Fruit fly (Drosophila melanogaster) whole organism, larva: Measurements from ENCODE around the gene LManIII.

ENCODE experiments used
- noc ChIP-seq: fragments of 200-800 bp; sonication (Bioruptor generic); optimal IDR thresholded peaks from 3 replicates; lab custom pipeline; 2019; ENCODE audit warnings: missing biosample characterization, mild to moderate bottlenecking, missing genetic modification characterization, moderate library complexity

Gene LManIII

DNA sequence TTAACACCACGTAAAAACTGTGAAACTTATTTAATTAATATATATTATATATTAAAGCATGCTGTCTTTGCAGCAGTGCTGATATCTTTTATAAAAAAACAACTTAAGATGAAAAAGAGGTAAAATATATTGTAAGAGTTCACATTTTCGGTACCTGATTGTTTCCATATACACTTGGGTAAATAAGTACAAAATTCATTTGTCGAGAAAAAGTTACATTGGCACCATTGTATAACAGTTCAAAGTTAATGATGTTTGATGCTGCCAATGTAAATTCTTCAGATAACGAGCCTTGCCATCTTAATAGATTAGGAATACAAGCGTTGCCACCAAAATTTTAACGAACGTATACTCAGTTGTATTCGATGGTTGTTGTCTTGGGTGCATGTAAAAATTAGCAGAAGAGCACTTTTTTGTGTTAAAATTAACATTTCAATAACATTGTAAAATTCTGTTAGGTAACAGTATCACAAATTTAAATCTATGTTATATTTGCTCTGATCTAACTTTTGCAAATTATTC is 27.7 kb downstream of the LManIII start:
- no peak for TF ChIP-seq noc

DNA sequence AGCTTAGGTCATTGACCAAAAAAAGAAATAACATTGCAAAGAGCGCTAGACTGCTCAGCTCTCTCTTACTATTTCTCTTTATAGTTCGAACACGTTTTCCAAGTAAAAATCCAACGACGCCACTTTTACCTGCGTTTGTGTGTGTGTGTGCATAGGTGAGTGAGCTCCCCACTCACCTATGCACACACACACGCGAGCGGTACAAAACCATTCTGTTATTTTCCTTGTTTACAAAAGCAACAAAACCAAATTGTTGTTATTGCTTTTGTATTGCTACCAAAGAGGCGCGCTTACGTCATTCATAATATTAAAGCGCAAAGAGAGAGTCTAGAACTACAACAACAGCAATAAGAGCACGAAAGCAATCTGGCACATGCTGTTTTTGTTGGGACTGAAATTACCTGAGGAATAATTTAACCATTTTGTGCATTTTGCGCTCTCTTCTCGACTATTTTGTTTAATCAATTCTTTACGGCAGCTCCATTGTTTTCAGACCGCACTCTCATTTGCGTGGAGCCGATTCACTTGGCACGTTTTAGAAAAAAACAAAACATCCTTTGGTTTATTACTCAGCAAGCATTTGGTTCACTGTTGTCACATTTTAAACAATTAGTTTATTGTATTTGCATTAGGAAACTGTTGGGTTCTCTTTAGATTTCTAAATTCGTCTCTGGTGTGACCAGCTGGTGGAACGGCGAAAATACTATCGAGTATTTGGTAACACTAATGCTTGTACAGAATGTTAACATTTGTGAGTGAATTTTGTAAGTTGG is 28.3 kb downstream of the LManIII start, which contains the start of gene raw:
Gene raw, minus strand, starts transcription at position 677 of the 773 bp plus-strand sequence.
- TF ChIP-seq noc: peak; percentile 18

DNA sequence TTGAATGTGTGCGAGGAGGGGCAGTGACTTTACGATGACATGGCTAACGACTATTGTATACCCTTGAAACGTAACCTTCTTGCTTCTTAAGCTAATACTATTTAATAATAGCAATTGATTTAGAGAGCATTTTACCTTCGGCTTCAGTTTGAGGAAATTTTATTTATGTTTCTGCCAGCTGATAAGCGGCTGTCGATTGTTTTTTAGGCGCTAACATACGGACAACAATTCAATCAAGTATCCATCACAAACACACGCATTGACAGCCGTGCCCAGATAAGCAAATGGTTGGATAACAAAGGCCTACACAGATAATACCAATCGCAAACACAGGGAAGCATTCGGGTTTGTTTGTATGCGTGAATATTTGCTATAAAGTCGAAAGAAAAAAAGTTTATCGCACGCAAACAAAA is 30.3 kb downstream of the LManIII start:
- peak; percentile 89 for TF ChIP-seq noc

DNA sequence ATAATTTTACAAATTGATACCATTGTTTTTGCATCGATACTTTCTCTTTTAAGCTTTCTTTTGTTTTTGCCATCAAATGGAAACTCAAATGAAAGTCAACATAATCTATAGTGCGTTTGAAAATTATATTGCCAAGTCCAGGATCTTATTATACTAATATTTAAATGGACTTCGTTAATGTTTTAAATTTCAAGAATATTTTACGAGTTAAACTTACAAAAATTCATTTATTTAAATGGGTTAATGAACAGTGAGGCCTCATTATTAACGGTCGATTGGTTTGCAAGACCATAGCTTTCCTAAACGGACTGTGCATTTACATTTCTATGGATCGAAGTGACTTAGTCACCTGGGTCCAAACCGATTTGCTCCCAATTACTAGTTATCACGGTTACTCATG is 32.1 kb downstream of the LManIII start:
- no peak for TF ChIP-seq noc

DNA sequence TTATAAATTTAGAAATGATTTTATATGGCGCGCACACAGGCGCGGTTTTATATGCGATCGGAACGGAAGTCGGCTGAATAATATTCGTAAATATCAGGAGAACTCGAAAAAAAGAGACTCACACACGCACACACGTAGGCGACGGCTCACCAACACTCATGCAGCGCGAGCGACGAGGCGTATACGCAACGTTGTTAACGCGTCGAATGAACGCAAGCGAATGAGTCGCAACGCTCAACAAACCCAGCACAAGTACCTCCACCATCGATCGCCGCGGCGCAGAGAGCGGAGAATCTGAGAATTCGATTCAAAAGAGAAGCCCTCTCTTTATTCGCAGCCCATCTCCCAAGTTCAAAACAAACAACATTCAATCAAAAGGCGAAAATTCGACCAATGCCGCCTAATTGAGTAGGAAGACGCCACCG is 32.9 kb downstream of the LManIII start:
- peak; percentile 76 for TF ChIP-seq noc

DNA sequence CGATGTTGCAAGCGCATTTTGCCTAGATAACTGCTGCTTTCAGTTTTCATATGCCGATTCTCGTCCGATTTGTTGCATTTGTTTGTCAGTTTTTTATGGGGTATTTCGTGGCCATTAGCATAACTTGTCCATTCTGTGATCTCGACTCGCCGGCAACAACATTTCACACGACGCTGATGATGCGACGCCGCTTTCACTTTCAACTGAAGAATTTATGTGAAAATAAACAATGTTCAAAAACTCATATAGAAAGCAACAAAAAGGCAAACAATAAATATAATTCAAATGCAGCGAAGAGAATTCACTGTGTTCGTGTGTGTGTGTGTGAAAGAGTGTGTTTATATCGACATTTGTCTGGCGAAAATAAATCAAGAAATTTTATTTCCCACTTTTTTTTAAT is 33.5 kb downstream of the LManIII start:
- no peak for TF ChIP-seq noc

DNA sequence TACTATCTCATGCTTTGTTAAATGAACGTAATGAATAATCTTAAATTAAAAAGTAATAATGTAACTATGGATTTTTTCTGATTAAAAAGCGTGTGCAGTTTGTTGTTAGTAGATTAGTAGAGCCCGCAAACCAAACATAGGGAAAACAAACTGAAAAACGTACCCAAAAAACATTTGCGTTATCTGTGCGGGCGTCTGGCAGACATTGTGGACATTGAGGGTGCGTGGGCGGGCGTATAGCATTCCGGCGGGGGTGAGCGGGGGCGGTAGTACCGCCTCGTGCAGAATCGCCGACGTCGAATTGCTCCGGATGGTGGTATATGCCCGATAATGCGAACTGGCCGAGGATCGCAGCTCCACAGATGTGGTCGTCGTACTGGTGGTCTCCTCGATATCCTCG is 34.2 kb downstream of the LManIII start:
- TF ChIP-seq noc: no peak

DNA sequence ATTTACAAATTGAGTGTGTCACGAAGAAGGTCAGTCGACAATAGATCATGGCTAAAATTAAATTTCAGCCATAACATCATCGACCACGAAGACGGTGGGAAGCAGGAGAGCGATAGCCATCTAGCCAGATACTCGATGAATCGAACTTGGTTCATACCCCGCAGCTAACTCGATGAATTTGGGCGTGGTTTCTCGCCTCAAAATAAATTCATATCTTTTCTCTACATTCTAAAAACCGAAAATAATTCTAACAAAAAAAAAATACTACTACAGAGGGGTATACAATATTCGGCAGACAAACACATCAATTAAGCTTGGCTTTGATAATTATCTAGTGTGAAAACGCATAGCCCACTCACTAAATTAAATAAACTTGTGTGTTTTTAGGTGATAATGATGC is 35.8 kb downstream of the LManIII start:
- TF ChIP-seq noc: peak; percentile 40

DNA sequence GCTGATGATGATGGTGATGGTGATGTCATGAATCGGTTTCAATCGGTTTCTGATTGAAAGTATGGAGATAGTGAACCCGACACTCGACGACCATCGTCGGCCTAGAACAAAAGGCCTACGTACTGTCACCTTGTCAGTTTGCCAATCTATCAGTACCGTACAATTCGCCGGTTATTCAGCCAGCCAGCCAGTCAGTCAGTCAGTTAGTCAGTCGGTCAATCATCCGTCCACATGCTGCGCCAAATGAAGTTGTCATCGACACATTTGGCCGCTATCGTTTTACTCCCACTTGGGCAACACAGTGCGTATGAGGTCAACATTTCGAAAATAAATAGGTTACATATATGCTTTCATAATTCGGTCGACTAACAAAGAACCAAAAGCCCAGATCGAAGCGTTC is 47.5 kb downstream of the LManIII start:
- TF ChIP-seq noc: no peak

DNA sequence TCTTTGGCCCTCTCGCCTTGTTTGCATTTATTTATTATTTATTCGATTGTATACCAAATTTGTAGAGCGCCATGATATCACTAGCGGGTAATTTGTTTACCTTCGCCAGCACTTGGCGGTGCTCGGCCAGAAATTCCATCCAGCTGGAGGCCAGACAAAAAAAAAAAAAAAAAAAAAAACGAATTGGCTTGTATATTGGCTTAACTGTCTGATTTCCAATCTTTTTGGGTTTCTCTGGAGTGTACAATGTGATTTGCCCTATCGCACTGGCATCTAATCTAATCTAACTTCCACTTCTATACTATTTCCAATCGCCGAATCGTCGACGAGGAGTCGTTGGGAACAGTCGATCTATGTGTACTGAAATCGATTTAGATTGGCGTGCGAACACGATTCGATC is 48.8 kb downstream of the LManIII start:
- TF ChIP-seq noc: peak; percentile 57

DNA sequence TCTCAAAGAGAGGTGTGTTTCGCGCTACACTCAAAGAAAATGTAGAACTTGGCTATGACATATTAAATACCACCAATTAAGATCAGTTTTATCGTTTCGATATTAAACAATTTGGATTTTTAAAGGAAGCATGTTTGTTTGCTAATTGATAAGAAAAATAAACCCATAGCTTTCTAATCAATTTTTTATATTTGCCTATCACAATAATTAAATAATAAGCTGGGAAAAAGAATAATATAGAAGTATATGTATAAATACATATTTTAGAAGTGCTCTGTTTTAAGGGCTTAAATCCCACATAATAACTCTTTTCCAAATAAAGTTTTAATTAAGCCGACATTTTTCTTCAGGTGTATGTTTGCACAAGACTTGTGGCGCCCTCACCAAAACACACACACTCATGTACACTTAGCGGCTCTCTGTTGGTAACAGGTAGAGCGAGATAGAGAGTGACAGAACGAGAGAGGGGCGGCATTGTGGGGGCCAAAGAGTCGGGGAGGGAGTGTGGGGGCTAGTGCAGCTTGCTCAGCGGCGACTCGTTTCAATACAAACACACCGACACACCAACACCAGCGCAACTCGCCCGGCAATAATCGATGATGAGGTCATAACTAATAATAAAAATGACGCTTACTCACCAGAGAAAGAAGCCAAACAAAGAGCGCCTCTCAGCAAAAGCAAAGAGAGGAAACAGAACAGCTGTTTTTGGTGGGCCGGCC is 50.7 kb downstream of the LManIII start:
- TF ChIP-seq noc: peak; percentile 98

DNA sequence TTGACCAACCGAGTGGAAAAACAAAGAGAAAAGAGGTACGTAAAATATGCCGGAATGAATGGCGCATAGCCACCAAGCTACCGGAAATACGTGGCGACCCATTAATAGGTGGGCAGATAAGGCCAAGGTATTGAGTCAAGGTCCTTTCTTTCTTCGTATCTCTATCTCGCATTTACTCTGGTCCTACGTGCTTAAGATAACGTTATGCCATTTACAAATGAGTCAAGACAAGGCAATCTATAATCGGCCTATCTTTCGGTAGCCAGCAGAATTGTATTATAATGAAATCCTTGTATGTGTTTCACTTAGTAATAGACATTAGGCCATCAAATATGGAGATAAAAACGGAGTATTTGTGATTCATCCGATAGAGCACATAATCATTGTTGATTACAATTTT is 52.1 kb downstream of the LManIII start:
- TF ChIP-seq noc: no peak

DNA sequence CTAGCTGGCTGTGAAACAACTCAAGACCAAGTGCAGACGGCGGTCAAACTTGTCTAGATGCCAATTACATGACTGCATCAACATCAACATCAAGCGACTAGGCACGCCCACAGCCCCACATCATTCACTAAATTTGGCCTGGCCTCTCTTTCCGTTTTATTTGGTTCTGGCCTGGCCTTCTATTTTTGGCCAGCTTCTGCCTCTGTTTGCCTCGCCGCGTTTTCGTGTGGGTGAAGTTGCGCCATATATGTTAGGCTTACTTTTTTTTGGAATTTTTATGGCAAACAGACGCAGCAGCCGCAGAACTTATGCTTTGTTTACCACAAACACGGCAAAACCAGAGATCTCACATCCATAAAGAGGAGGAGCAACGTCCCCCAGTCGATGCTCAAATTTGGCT is 53.1 kb downstream of the LManIII start:
- TF ChIP-seq noc: no peak
